Worm (Caenorhabditis elegans): Measurements from ENCODE around the gene E02C12.12.

DNA sequence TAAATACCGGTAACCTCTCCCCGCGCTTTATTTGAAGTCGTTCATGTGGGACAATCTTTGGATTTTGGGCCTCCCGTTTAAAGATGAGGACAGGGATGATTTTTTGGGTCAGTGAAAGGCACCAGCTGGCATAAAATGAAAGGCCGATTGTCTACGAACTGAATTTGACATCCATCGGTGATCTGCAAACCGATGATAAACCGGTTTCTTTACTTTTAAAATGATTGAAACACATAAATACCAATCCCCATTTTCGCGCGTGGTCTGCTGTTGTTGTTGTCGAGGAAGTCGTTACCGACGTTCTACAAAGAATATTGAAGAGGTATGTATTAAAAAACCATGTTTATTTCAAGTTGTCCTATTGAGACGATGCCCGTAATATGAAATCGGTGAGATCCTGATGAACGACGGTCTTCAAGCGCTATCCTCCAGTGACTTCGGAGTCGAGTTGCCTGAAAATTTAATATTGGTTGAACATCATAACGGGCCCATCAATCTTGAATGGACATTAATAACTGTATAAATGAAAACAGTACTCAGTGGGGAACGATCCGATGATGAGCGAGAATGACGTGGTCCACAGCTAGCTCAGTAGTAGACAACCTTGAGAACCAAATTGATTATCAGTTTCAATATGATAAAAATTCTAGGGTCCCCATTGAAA, 39.0 kb downstream of the E02C12.12 start:
- TF ChIP-seq flt-1 (GFP tag; IDR thresholded peaks at IDR 0.05) (no peak; the same call in 1 of the 2 replicates), tab-1 (GFP tag; IDR thresholded peaks at IDR 0.05) (0 out of 2 replicates have a peak, but pooled peaks have one; percentile 4), cog-1 (tag; optimal IDR thresholded peaks at IDR 0.05) (no peak)
